Worm (Caenorhabditis elegans): Measurements from ENCODE around the gene B0393.5.

Gene B0393.5

DNA sequence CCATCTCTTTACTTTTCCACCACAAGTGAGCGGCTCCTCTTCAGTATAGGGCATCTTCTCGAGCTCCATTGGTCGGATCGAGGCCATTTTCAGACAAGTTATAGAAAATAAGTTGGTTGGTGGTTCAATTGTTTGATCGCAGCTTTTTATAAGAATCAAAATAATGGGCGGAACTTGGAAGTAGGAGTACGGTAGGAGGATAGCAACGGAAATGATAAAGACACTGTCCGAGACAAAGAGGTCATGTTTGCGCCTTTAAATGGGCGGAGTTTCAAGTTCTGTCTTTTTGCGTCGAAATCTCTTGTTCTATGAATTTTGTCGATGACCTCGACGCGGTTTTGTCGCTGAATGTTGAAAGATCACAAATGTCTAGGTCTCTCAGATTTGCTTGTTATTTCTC lies 56.6 kb downstream of the B0393.5 start, which contains the start of gene F26A1.8:
TSS of gene F26A1.8 (minus strand) at position 101 of the 400 bp plus-strand sequence.
- no peak for TF ChIP-seq lin-15B (tag; optimal IDR thresholded peaks at IDR 0.05)
- no peak for TF ChIP-seq ama-1 (optimal IDR thresholded peaks at IDR 0.05)
- no peak for TF ChIP-seq unc-62 (GFP tag; optimal IDR thresholded peaks at IDR 0.05)
- TF ChIP-seq unc-39 (tag; optimal IDR thresholded peaks at IDR 0.05): no peak
- no peak for TF ChIP-seq ceh-9 (tag; optimal IDR thresholded peaks at IDR 0.05)
- TF ChIP-seq egl-27 (tag; optimal IDR thresholded peaks at IDR 0.05): no peak
- TF ChIP-seq fkh-10 (GFP tag; optimal IDR thresholded peaks at IDR 0.05): no peak
- no peak for TF ChIP-seq ceh-16 (tag; optimal IDR thresholded peaks at IDR 0.05)
- no peak for TF ChIP-seq elt-3 (tag; optimal IDR thresholded peaks at IDR 0.05)
- no peak for TF ChIP-seq nhr-23 (tag; optimal IDR thresholded peaks at IDR 0.05)
- no peak for TF ChIP-seq nhr-12 (tag; optimal IDR thresholded peaks at IDR 0.05)
